Worm (Caenorhabditis elegans) whole organism, early embryonic: ENCODE measurements around the gene ttr-44.

Source experiments
- F13C5.2 ChIP-seq: sonication (generic microtip); optimal IDR thresholded peaks from 2 replicates; lab custom pipeline; 2017; ENCODE audit warnings: mild to moderate bottlenecking, missing genetic modification characterization, inconsistent platforms, missing compliant biosample characterization
- aly-1 ChIP-seq: sonication (generic microtip); optimal IDR thresholded peaks from 2 replicates; lab custom pipeline; 2016; ENCODE audit warnings: missing genetic modification characterization, missing compliant biosample characterization
- ama-1 ChIP-seq: fragments of 150-350 bp; optimal IDR thresholded peaks from 2 replicates; lab custom pipeline; 2014
- ceh-13 ChIP-seq: fragments of 200-800 bp; sonication (Bioruptor generic); optimal IDR thresholded peaks from 2 replicates; lab custom pipeline; 2018; ENCODE audit warnings: mild to moderate bottlenecking, missing genetic modification characterization, missing compliant biosample characterization
- ceh-36 ChIP-seq: sonication (generic microtip); optimal IDR thresholded peaks from 2 replicates; lab custom pipeline; 2016; ENCODE audit warnings: missing genetic modification characterization, inconsistent platforms, missing compliant biosample characterization
- ets-7 ChIP-seq: sonication (generic microtip); optimal IDR thresholded peaks from 2 replicates; lab custom pipeline; 2016; ENCODE audit warnings: missing genotype, missing genetic modification characterization, missing compliant biosample characterization
- flt-1 ChIP-seq: fragments of 200-800 bp; sonication (Bioruptor generic); IDR thresholded peaks from 2 replicates; pipeline ENCODE4 v1.3.6; 2022; ENCODE audit warnings: missing genetic modification characterization, missing compliant biosample characterization
- hmbx-1 ChIP-seq: sonication (generic microtip); optimal IDR thresholded peaks from 2 replicates; lab custom pipeline; 2016; ENCODE audit warnings: mild to moderate bottlenecking, missing genetic modification characterization, missing compliant biosample characterization
- hmg-4 ChIP-seq: fragments of 200-800 bp; sonication (Bioruptor generic); optimal IDR thresholded peaks from 2 replicates; lab custom pipeline; 2018; ENCODE audit warnings: mild to moderate bottlenecking, missing genetic modification characterization, missing compliant biosample characterization
- pes-1 ChIP-seq: fragments of 200-800 bp; sonication (Bioruptor generic); IDR thresholded peaks from 2 replicates; pipeline ENCODE4 v1.3.6; 2022; ENCODE audit warnings: missing genetic modification reagents, missing genetic modification characterization, missing compliant biosample characterization
- scrt-1 ChIP-seq: fragments of 200-800 bp; sonication (Bioruptor generic); IDR thresholded peaks from 2 replicates; pipeline ENCODE4 v1.3.6; 2022; ENCODE audit warnings: missing genetic modification characterization, missing compliant biosample characterization
- sea-1 ChIP-seq: fragments of 200-800 bp; sonication (Bioruptor generic); conservative IDR thresholded peaks from 2 replicates; pipeline ENCODE4 v1.3.6; 2022; ENCODE audit warnings: missing genetic modification characterization, missing compliant biosample characterization
- tbx-11 ChIP-seq: fragments of 200-800 bp; sonication (Bioruptor generic); IDR thresholded peaks from 2 replicates; pipeline ENCODE4 v1.3.6; 2022; ENCODE audit warnings: missing genetic modification characterization, missing compliant biosample characterization
- tbx-37 ChIP-seq: fragments of 200-800 bp; sonication (Bioruptor generic); conservative IDR thresholded peaks from 2 replicates; pipeline ENCODE4 v1.3.6; 2022; ENCODE audit warnings: missing genetic modification reagents, missing genetic modification characterization, missing compliant biosample characterization

- TF ChIP-seq hmg-4 (GFP tag; lab: Kevin White, UChicago) (no peak), ama-1 (no peak), scrt-1 (GFP tag; lab: Robert Waterston, UW) (no peak), hmbx-1 (tag; lab: Kevin White, UChicago) (no peak), ceh-36 (tag; lab: Kevin White, UChicago) (no peak), pes-1 (GFP tag; lab: Robert Waterston, UW) (no peak), ets-7 (tag; lab: Kevin White, UChicago) (no peak), aly-1 (tag; lab: Kevin White, UChicago) (no peak), tbx-37 (GFP tag; lab: Robert Waterston, UW) (no peak), F13C5.2 (tag; lab: Kevin White, UChicago) (no peak), flt-1 (GFP tag; lab: Robert Waterston, UW) (no peak), sea-1 (no peak), ceh-13 (no peak), tbx-11 (GFP tag; lab: Robert Waterston, UW) (no peak)
Measured at ce11 chrV:13568533-13568932, 38.0 kb upstream of the ttr-44 start, which contains the start of the genes nuaf-1 and bir-2.
